Fruit fly (Drosophila melanogaster) whole organism, embryonic: Measurements from ENCODE around the gene CG12289.

ENCODE experiments used
- Aef1 ChIP-seq: fragments of 200-800 bp; sonication (Bioruptor generic); IDR thresholded peaks from 3 replicates; pipeline ENCODE4 v1.3.6; 2022; ENCODE audit warnings: missing biosample characterization, missing genetic modification characterization
- Blimp-1 ChIP-seq: fragments of 200-800 bp; sonication (Bioruptor generic); optimal IDR thresholded peaks from 3 replicates; lab custom pipeline; 2018; ENCODE audit warnings: missing biosample characterization, missing genetic modification characterization, mild to moderate bottlenecking, moderate library complexity, missing genetic modification reagents
- BtbVII ChIP-seq: fragments of 200-800 bp; sonication (Bioruptor generic); optimal IDR thresholded peaks from 3 replicates; lab custom pipeline; 2017; ENCODE audit warnings: missing biosample characterization, mild to moderate bottlenecking, missing genetic modification characterization
- CG11093 ChIP-seq: fragments of 200-800 bp; sonication (Bioruptor generic); IDR thresholded peaks from 3 replicates; pipeline ENCODE4 v1.3.6; 2022; ENCODE audit warnings: missing biosample characterization, missing genetic modification characterization
- CG12659 ChIP-seq: fragments of 200-800 bp; sonication (Bioruptor generic); optimal IDR thresholded peaks from 3 replicates; lab custom pipeline; 2017; ENCODE audit warnings: mild to moderate bottlenecking, missing biosample characterization, missing genetic modification reagents, missing genetic modification characterization
- CG13775 ChIP-seq: fragments of 200-800 bp; sonication (Bioruptor generic); optimal IDR thresholded peaks from 3 replicates; lab custom pipeline; 2017; ENCODE audit warnings: missing biosample characterization, mild to moderate bottlenecking, missing genetic modification characterization
- CG14710 ChIP-seq: fragments of 200-800 bp; sonication (Bioruptor generic); optimal IDR thresholded peaks from 3 replicates; lab custom pipeline; 2019; ENCODE audit warnings: missing biosample characterization, mild to moderate bottlenecking, missing genetic modification characterization, moderate library complexity
- CG15269 ChIP-seq: fragments of 200-800 bp; sonication (Bioruptor generic); optimal IDR thresholded peaks from 2 replicates; lab custom pipeline; 2018; ENCODE audit warnings: missing biosample characterization, mild to moderate bottlenecking, missing genetic modification characterization, moderate library complexity
- CG17802 ChIP-seq: fragments of 200-800 bp; sonication (Bioruptor generic); optimal IDR thresholded peaks from 2 replicates; lab custom pipeline; 2018; ENCODE audit warnings: missing biosample characterization, mild to moderate bottlenecking, missing genetic modification characterization, moderate library complexity
- CG18011 ChIP-seq: fragments of 200-800 bp; sonication (Bioruptor generic); optimal IDR thresholded peaks from 2 replicates; lab custom pipeline; 2017; ENCODE audit warnings: missing biosample characterization, missing genetic modification characterization, mild to moderate bottlenecking, moderate library complexity, missing genotype
- CG18262 ChIP-seq: fragments of 200-800 bp; optimal IDR thresholded peaks from 3 replicates; lab custom pipeline; 2019; ENCODE audit warnings: missing biosample characterization, mild to moderate bottlenecking, missing genetic modification characterization, moderate library complexity
- CG18476 ChIP-seq: fragments of 200-800 bp; sonication (Bioruptor generic); optimal IDR thresholded peaks from 2 replicates; lab custom pipeline; 2016; ENCODE audit warnings: missing biosample characterization, mild to moderate bottlenecking, missing genetic modification characterization
- CG18764 ChIP-seq: fragments of 200-800 bp; sonication (Bioruptor generic); optimal IDR thresholded peaks from 3 replicates; lab custom pipeline; 2016; ENCODE audit warnings: missing biosample characterization, missing genetic modification characterization
- CG30020 ChIP-seq: fragments of 200-800 bp; optimal IDR thresholded peaks from 2 replicates; lab custom pipeline; 2019; ENCODE audit warnings: missing biosample characterization, mild to moderate bottlenecking, missing genetic modification characterization, moderate library complexity
- CG5180 ChIP-seq: fragments of 200-800 bp; sonication (Bioruptor generic); optimal IDR thresholded peaks from 3 replicates; lab custom pipeline; 2017; ENCODE audit warnings: missing biosample characterization, missing genetic modification characterization, mild to moderate bottlenecking, moderate library complexity, missing genetic modification reagents
- CG6683 ChIP-seq: fragments of 200-800 bp; sonication (Bioruptor generic); optimal IDR thresholded peaks from 2 replicates; lab custom pipeline; 2017; ENCODE audit warnings: missing biosample characterization, mild to moderate bottlenecking, missing genetic modification characterization, missing genetic modification reagents
- CoRest ChIP-seq: fragments of 200-800 bp; sonication (Bioruptor generic); optimal IDR thresholded peaks from 3 replicates; lab custom pipeline; 2018; ENCODE audit warnings: missing biosample characterization, mild to moderate bottlenecking, missing genetic modification characterization, moderate library complexity
- D19B ChIP-seq: fragments of 200-800 bp; sonication (Bioruptor generic); optimal IDR thresholded peaks from 2 replicates; lab custom pipeline; 2017; ENCODE audit warnings: missing biosample characterization, mild to moderate bottlenecking, missing genetic modification characterization
- Dad ChIP-seq: fragments of 200-800 bp; sonication (Bioruptor generic); optimal IDR thresholded peaks from 3 replicates; lab custom pipeline; 2016; ENCODE audit warnings: missing biosample characterization, missing genetic modification characterization
- Doc2 ChIP-seq: fragments of 200-800 bp; sonication (Bioruptor generic); IDR thresholded peaks from 2 replicates; pipeline ENCODE4 v1.3.6; 2022; ENCODE audit warnings: missing biosample characterization, missing genetic modification characterization
- ERR ChIP-seq: fragments of 200-800 bp; sonication (Bioruptor generic); optimal IDR thresholded peaks from 2 replicates; lab custom pipeline; 2016; ENCODE audit warnings: missing biosample characterization, missing genetic modification characterization
- HLH4C ChIP-seq: fragments of 200-800 bp; sonication (Bioruptor generic); IDR thresholded peaks from 3 replicates; pipeline ENCODE4 v1.3.6; 2022; ENCODE audit warnings: missing biosample characterization, missing genetic modification characterization; ENCODE audit not compliant: partially characterized antibody
- HLH54F ChIP-seq: fragments of 200-800 bp; sonication (Bioruptor generic); optimal IDR thresholded peaks from 3 replicates; lab custom pipeline; 2016; ENCODE audit warnings: missing biosample characterization, missing genetic modification characterization
- Hmr ChIP-seq: fragments of 200-800 bp; sonication (Bioruptor generic); optimal IDR thresholded peaks from 3 replicates; lab custom pipeline; 2017; ENCODE audit warnings: mild to moderate bottlenecking, missing biosample characterization, missing genetic modification reagents, missing genetic modification characterization
- Hmx ChIP-seq: fragments of 200-800 bp; sonication (Bioruptor generic); optimal IDR thresholded peaks from 2 replicates; lab custom pipeline; 2016; ENCODE audit warnings: missing biosample characterization, missing genetic modification characterization
- Mes4 ChIP-seq: fragments of 200-800 bp; sonication (Bioruptor generic); optimal IDR thresholded peaks from 2 replicates; lab custom pipeline; 2016; ENCODE audit warnings: missing biosample characterization, missing genetic modification characterization
- NFAT ChIP-seq: fragments of 200-800 bp; sonication (Bioruptor generic); IDR thresholded peaks from 2 replicates; pipeline ENCODE4 v1.3.6; 2022; ENCODE audit warnings: missing biosample characterization, missing genetic modification characterization
- Trl ChIP-seq, 3 experiments: fragments of >200 bp in 2 of 3; fragments of 200-800 bp in 1 of 3; sonication (Bioruptor generic) in 1 of 3; optimal IDR thresholded peaks; 2 replicates in 1 of 3; 3 replicates in 2 of 3; lab custom pipeline; 2016 to 2017; ENCODE audit warnings: missing biosample characterization in 1 of 3, missing genetic modification characterization in 1 of 3
- cas ChIP-seq: fragments of 200-800 bp; sonication (Bioruptor generic); IDR thresholded peaks from 2 replicates; pipeline ENCODE4 v1.3.6; 2022; ENCODE audit warnings: missing biosample characterization, missing genetic modification characterization
- dpn ChIP-seq, 2 experiments: fragments of 200-800 bp; sonication (Bioruptor generic); optimal IDR thresholded peaks; 3 replicates each; lab custom pipeline; 2016; ENCODE audit warnings: missing biosample characterization in 2 of 2, missing genetic modification characterization in 2 of 2
- fd64A ChIP-seq: fragments of 200-800 bp; sonication (Bioruptor generic); optimal IDR thresholded peaks from 3 replicates; lab custom pipeline; 2018; ENCODE audit warnings: missing biosample characterization, mild to moderate bottlenecking, missing genetic modification characterization
- fd96Cb ChIP-seq: fragments of 200-800 bp; sonication (Bioruptor generic); optimal IDR thresholded peaks from 2 replicates; lab custom pipeline; 2018; ENCODE audit warnings: missing biosample characterization, mild to moderate bottlenecking, missing genetic modification characterization, moderate library complexity
- hbn ChIP-seq: fragments of 200-800 bp; sonication (Bioruptor generic); IDR thresholded peaks from 2 replicates; pipeline ENCODE4 v1.3.6; 2022; ENCODE audit warnings: missing biosample characterization, missing genetic modification characterization; ENCODE audit not compliant: partially characterized antibody
- her ChIP-seq: fragments of 200-800 bp; sonication (Bioruptor generic); optimal IDR thresholded peaks from 2 replicates; lab custom pipeline; 2016; ENCODE audit warnings: missing biosample characterization, missing genetic modification characterization
- jigr1 ChIP-seq: fragments of 200-800 bp; sonication (Bioruptor generic); IDR thresholded peaks from 3 replicates; pipeline ENCODE4 v1.3.6; 2022; ENCODE audit warnings: missing biosample characterization, missing genetic modification characterization
- kah ChIP-seq: fragments of 200-800 bp; sonication (Bioruptor generic); optimal IDR thresholded peaks from 2 replicates; lab custom pipeline; 2018; ENCODE audit warnings: missing biosample characterization, mild to moderate bottlenecking, missing genetic modification characterization
- ken ChIP-seq: fragments of 200-800 bp; sonication (Bioruptor generic); IDR thresholded peaks from 3 replicates; pipeline ENCODE4 v1.3.6; 2022; ENCODE audit warnings: missing biosample characterization, missing genetic modification characterization
- klu ChIP-seq: fragments of 200-800 bp; sonication (Bioruptor generic); IDR thresholded peaks from 2 replicates; pipeline ENCODE4 v1.3.6; 2022; ENCODE audit warnings: missing biosample characterization, missing genetic modification characterization
- lov ChIP-seq, 2 experiments: fragments of 200-800 bp in 1 of 2; fragments of >200 bp in 1 of 2; sonication (Bioruptor generic) in 1 of 2; IDR thresholded peaks in 1 of 2; optimal IDR thresholded peaks in 1 of 2; 2 replicates in 1 of 2; 3 replicates in 1 of 2; pipeline versions ENCODE4 v1.3.6 to Lab custom; 2017 to 2022; ENCODE audit warnings: missing biosample characterization in 1 of 2, missing genetic modification characterization in 1 of 2
- odd ChIP-seq: fragments of 200-800 bp; sonication (Bioruptor generic); optimal IDR thresholded peaks from 2 replicates; lab custom pipeline; 2017; ENCODE audit warnings: missing biosample characterization, mild to moderate bottlenecking, missing genetic modification characterization
- pfk ChIP-seq: fragments of 200-800 bp; sonication (Bioruptor generic); optimal IDR thresholded peaks from 2 replicates; lab custom pipeline; 2018; ENCODE audit warnings: missing biosample characterization, mild to moderate bottlenecking, missing genetic modification characterization, moderate library complexity
- sna ChIP-seq: fragments of 200-800 bp; sonication (Bioruptor generic); IDR thresholded peaks from 2 replicates; pipeline ENCODE4 v1.3.6; 2022; ENCODE audit warnings: missing biosample characterization, missing genetic modification characterization; ENCODE audit not compliant: partially characterized antibody
- sr ChIP-seq: fragments of 200-800 bp; sonication (Bioruptor generic); IDR thresholded peaks from 3 replicates; pipeline ENCODE4 v1.3.6; 2022; ENCODE audit warnings: missing biosample characterization, missing genetic modification characterization
- sug ChIP-seq: fragments of 200-800 bp; optimal IDR thresholded peaks from 2 replicates; lab custom pipeline; 2019; ENCODE audit warnings: missing biosample characterization, mild to moderate bottlenecking, missing genetic modification characterization, moderate library complexity
- tap ChIP-seq: fragments of 200-800 bp; optimal IDR thresholded peaks from 3 replicates; lab custom pipeline; 2019; ENCODE audit warnings: missing biosample characterization, mild to moderate bottlenecking, missing genetic modification characterization, moderate library complexity
- tll ChIP-seq, 2 experiments: fragments of 200-800 bp in 1 of 2; fragments of >200 bp in 1 of 2; sonication (Bioruptor generic) in 1 of 2; optimal IDR thresholded peaks; 2 replicates each; lab custom pipeline; 2017 to 2019; ENCODE audit warnings: missing biosample characterization in 2 of 2, missing genetic modification characterization in 2 of 2, mild to moderate bottlenecking in 1 of 2, moderate library complexity in 1 of 2
- toy ChIP-seq: fragments of 200-800 bp; sonication (Bioruptor generic); IDR thresholded peaks from 2 replicates; pipeline ENCODE4 v1.3.6; 2022; ENCODE audit warnings: missing biosample characterization, missing genetic modification characterization

The CG12289 gene

DNA sequence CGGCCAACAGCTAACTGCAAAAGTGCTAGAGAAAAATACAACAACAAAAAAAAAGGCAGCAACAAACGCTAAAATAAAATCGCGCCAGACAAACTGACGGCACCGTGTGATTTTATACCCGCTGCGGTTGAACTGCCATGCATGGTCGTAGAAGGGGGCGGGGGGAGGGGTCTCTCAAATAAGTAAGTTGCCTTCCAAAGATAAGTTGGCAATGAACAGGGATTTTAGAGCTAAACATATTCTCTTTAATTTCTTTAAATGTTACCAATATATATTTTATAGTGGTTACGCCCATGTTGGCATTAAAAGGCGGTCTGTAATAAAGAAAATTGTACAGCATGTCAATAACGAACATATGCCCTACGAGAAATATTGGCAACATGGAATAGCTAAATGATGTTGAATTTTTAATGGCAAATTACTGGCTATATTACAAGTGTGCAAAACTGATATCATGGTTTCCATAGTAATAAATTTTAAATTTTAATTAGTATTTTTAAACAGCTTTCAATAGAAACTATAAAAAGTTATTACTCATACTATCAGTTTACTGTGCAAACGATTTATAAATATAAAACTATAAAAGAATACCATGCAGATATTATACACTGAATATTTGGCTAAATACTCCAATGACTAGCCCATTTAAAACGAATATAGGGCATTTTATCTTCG, 26.9 kb downstream of the CG12289 start (continued):
- TF ChIP-seq CG18476 (GFP tag; lab: Kevin White, UChicago) (no peak), her (no peak), sna (GFP tag; lab: Robert Waterston, UW) (no peak), dpn (GFP tag; optimal IDR thresholded peaks at IDR 0.05; lab: Kevin White, UChicago) (peak; percentile 71 to 87), kah (GFP tag; lab: Kevin White, UChicago) (no peak), Doc2 (GFP tag; lab: Robert Waterston, UW) (peak; percentile 57; the same call in 1 of the 2 replicates), ken (GFP tag; lab: Robert Waterston, UW) (peak; percentile 74; the same call in 1 of the 3 replicates), cas (peak; percentile 39; the same call in 1 of the 2 replicates), CG6683 (GFP tag; lab: Kevin White, UChicago) (no peak), NFAT (GFP tag; lab: Robert Waterston, UW) (peak; percentile 42; the same call in 1 of the 2 replicates), CG17802 (tag; lab: Kevin White, UChicago) (peak; percentile 27), Blimp-1 (GFP tag; lab: Kevin White, UChicago) (peak; percentile 33), CG18262 (peak; percentile 48), ERR (GFP tag; lab: Kevin White, UChicago) (peak; percentile 42), CG30020 (tag; lab: Kevin White, UChicago) (no peak), Hmr (GFP tag; lab: Kevin White, UChicago) (peak; percentile 70), tap (tag; lab: Kevin White, UChicago) (peak; percentile 26), CG18764 (no peak), Trl (optimal IDR thresholded peaks at IDR 0.05; lab: Kevin White, UChicago) (no peak), Trl (GFP tag; optimal IDR thresholded peaks at IDR 0.05; lab: Kevin White, UChicago) (peak; percentile 58), CG14710 (tag; lab: Kevin White, UChicago) (no peak), fd64A (no peak), CG18011 (peak; percentile 26), CG12659 (GFP tag; lab: Kevin White, UChicago) (peak; percentile 75), klu (GFP tag; lab: Robert Waterston, UW) (peak; percentile 65; the same call in 1 of the 2 replicates), BtbVII (GFP tag; lab: Kevin White, UChicago) (no peak), CG15269 (tag; lab: Kevin White, UChicago) (peak; percentile 89), jigr1 (GFP tag; lab: Robert Waterston, UW) (peak; percentile 70; the same call in 2 of the 3 replicates), Mes4 (GFP tag; lab: Kevin White, UChicago) (peak; percentile 49), sug (tag; lab: Kevin White, UChicago) (peak; percentile 45), HLH54F (GFP tag; lab: Kevin White, UChicago) (peak; percentile 70), odd (GFP tag; lab: Kevin White, UChicago) (no peak), CoRest (peak; percentile 80), CG11093 (GFP tag; lab: Robert Waterston, UW) (peak; percentile 27; the same call in 1 of the 3 replicates), lov (optimal IDR thresholded peaks at IDR 0.05; lab: Kevin White, UChicago) (no peak), lov (GFP tag; IDR thresholded peaks at IDR 0.05; lab: Robert Waterston, UW) (no peak), fd96Cb (peak; percentile 55), Aef1 (GFP tag; lab: Robert Waterston, UW) (peak; percentile 64), D19B (GFP tag; lab: Kevin White, UChicago) (peak; percentile 28), HLH4C (GFP tag; lab: Robert Waterston, UW) (no peak), hbn (GFP tag; lab: Robert Waterston, UW) (no peak), CG5180 (GFP tag; lab: Kevin White, UChicago) (no peak), Dad (peak; percentile 41), sr (GFP tag; lab: Robert Waterston, UW) (no peak), tll (GFP tag; optimal IDR thresholded peaks at IDR 0.05; lab: Kevin White, UChicago) (no peak), pfk (no peak), Hmx (no peak), toy (GFP tag; lab: Robert Waterston, UW) (no peak), CG13775 (GFP tag; lab: Kevin White, UChicago) (peak; percentile 51)
